Worm (Caenorhabditis elegans): ENCODE measurements around the gene rpt-4.

rpt-4 gene

ce11 chrII:24559-24998 lies 21.4 kb downstream of the rpt-4 start, which contains the start of gene enee-1 (continued):
- TF ChIP-seq nhr-77 (tag; optimal IDR thresholded peaks at IDR 0.05), result peak; percentile 34
- TF ChIP-seq fkh-2 (tag; optimal IDR thresholded peaks at IDR 0.05), result no peak
- peak; percentile 59 for TF ChIP-seq R02D3.7 (tag; optimal IDR thresholded peaks at IDR 0.05)
- TF ChIP-seq pqm-1 (tag; optimal IDR thresholded peaks at IDR 0.05), result peak; percentile 46
- no peak for TF ChIP-seq nhr-67 (tag; optimal IDR thresholded peaks at IDR 0.05)
- TF ChIP-seq zag-1 (tag; optimal IDR thresholded peaks at IDR 0.05), result no peak
- no peak for TF ChIP-seq elt-3 (tag; optimal IDR thresholded peaks at IDR 0.05)
- no peak for TF ChIP-seq nhr-12 (tag; optimal IDR thresholded peaks at IDR 0.05)
- TF ChIP-seq nhr-76 (tag; optimal IDR thresholded peaks at IDR 0.05), result no peak
- peak; percentile 0 for TF ChIP-seq hmg-11 (tag; optimal IDR thresholded peaks at IDR 0.05)
- TF ChIP-seq ZK546.5 (tag; optimal IDR thresholded peaks at IDR 0.05), result no peak
- TF ChIP-seq ceh-82 (tag; optimal IDR thresholded peaks at IDR 0.05), result no peak
- no peak for TF ChIP-seq unc-62 (GFP tag; optimal IDR thresholded peaks at IDR 0.05)
- peak; percentile 16 for TF ChIP-seq fkh-10 (GFP tag; optimal IDR thresholded peaks at IDR 0.05)
- peak; percentile 65 for TF ChIP-seq skn-1 (tag; optimal IDR thresholded peaks at IDR 0.05)
- peak; percentile 77 for TF ChIP-seq lsy-12 (tag; optimal IDR thresholded peaks at IDR 0.05)

ce11 chrII:23739-24138 lies 22.3 kb downstream of the rpt-4 start:
- TF ChIP-seq nhr-23 (tag; optimal IDR thresholded peaks at IDR 0.05) (no peak), ama-1 (optimal IDR thresholded peaks at IDR 0.05) (peak; percentile 14)

- TF ChIP-seq sea-2 (GFP tag; optimal IDR thresholded peaks at IDR 0.05) (no peak), fkh-2 (tag; optimal IDR thresholded peaks at IDR 0.05) (no peak), skn-1 (tag; optimal IDR thresholded peaks at IDR 0.05) (no peak), nhr-23 (tag; optimal IDR thresholded peaks at IDR 0.05) (peak; percentile 18), zag-1 (tag; optimal IDR thresholded peaks at IDR 0.05) (no peak), nhr-43 (tag; optimal IDR thresholded peaks at IDR 0.05; ENCODE audit: poor library complexity, severe bottlenecking) (peak; percentile 49), nhr-12 (tag; optimal IDR thresholded peaks at IDR 0.05) (no peak), nhr-25 (tag; optimal IDR thresholded peaks at IDR 0.05) (peak; percentile 39)
Measured at ce11 chrII:23025-23424, 23.0 kb downstream of the rpt-4 start, which contains the start of gene sqt-2. TSS of gene sqt-2 (plus strand) at chrII:23325.

- TF ChIP-seq ceh-28 (tag; optimal IDR thresholded peaks at IDR 0.05), result no peak
- no peak for TF ChIP-seq fkh-10 (GFP tag; optimal IDR thresholded peaks at IDR 0.05)
Measured at ce11 chrII:21953-22352, 24.1 kb downstream of the rpt-4 start.

- TF ChIP-seq elt-2 (tag; optimal IDR thresholded peaks at IDR 0.05), result no peak
- TF ChIP-seq snpc-4 (tag; optimal IDR thresholded peaks at IDR 0.05), result no peak
- TF ChIP-seq nhr-12 (tag; optimal IDR thresholded peaks at IDR 0.05), result no peak
- TF ChIP-seq elt-3 (tag; optimal IDR thresholded peaks at IDR 0.05), result no peak
- TF ChIP-seq hmg-11 (tag; optimal IDR thresholded peaks at IDR 0.05), result no peak
- TF ChIP-seq jun-1 (tag; optimal IDR thresholded peaks at IDR 0.05), result no peak
- TF ChIP-seq zag-1 (tag; optimal IDR thresholded peaks at IDR 0.05), result no peak
- TF ChIP-seq nhr-28 (tag; optimal IDR thresholded peaks at IDR 0.05), result no peak
- TF ChIP-seq ztf-4 (tag; optimal IDR thresholded peaks at IDR 0.05), result no peak
- no peak for TF ChIP-seq ceh-28 (tag; optimal IDR thresholded peaks at IDR 0.05)
- TF ChIP-seq mml-1 (tag; optimal IDR thresholded peaks at IDR 0.05), result no peak
- no peak for TF ChIP-seq nhr-23 (tag; optimal IDR thresholded peaks at IDR 0.05)
- TF ChIP-seq pqm-1 (tag; optimal IDR thresholded peaks at IDR 0.05), result no peak
- TF ChIP-seq nhr-11 (tag; optimal IDR thresholded peaks at IDR 0.05), result no peak
- no peak for TF ChIP-seq nhr-76 (tag; optimal IDR thresholded peaks at IDR 0.05)
- TF ChIP-seq skn-1 (tag; optimal IDR thresholded peaks at IDR 0.05), result no peak
- TF ChIP-seq R02D3.7 (tag; optimal IDR thresholded peaks at IDR 0.05), result no peak
- TF ChIP-seq fkh-2 (tag; optimal IDR thresholded peaks at IDR 0.05), result no peak
Measured at ce11 chrII:19238-19637, 26.8 kb downstream of the rpt-4 start, which contains the start of gene gmeb-1. TSS of gene gmeb-1 (plus strand) at chrII:19538.

- peak in 1 of 3 experiments; percentile 61 for TF ChIP-seq elt-3 (tag; optimal IDR thresholded peaks at IDR 0.05)
- TF ChIP-seq elt-2 (tag; optimal IDR thresholded peaks at IDR 0.05), result peak; percentile 66
- TF ChIP-seq lsy-12 (tag; optimal IDR thresholded peaks at IDR 0.05), result peak; percentile 26
- TF ChIP-seq unc-39 (tag; optimal IDR thresholded peaks at IDR 0.05), result no peak
- no peak for TF ChIP-seq ceh-9 (tag; optimal IDR thresholded peaks at IDR 0.05)
- no peak for TF ChIP-seq unc-62 (GFP tag; optimal IDR thresholded peaks at IDR 0.05)
- no peak for TF ChIP-seq aly-2 (tag; optimal IDR thresholded peaks at IDR 0.05)
- peak; percentile 95 for TF ChIP-seq nhr-25 (tag; optimal IDR thresholded peaks at IDR 0.05)
- TF ChIP-seq ceh-82 (tag; optimal IDR thresholded peaks at IDR 0.05), result no peak
- peak; percentile 42 for TF ChIP-seq tbx-2 (tag; optimal IDR thresholded peaks at IDR 0.05)
- TF ChIP-seq nfya-1 (tag; optimal IDR thresholded peaks at IDR 0.05; ENCODE audit: insufficient read depth), result peak; percentile 75
- no peak for TF ChIP-seq egl-27 (tag; optimal IDR thresholded peaks at IDR 0.05)
- no peak for TF ChIP-seq fkh-2 (tag; optimal IDR thresholded peaks at IDR 0.05)
- TF ChIP-seq elt-1 (tag; optimal IDR thresholded peaks at IDR 0.05), result no peak
- TF ChIP-seq nhr-67 (tag; optimal IDR thresholded peaks at IDR 0.05), result no peak
- TF ChIP-seq nhr-28 (tag; optimal IDR thresholded peaks at IDR 0.05), result no peak
- peak; percentile 46 for TF ChIP-seq ztf-4 (tag; optimal IDR thresholded peaks at IDR 0.05)
- TF ChIP-seq fkh-10 (GFP tag; optimal IDR thresholded peaks at IDR 0.05), result no peak
- TF ChIP-seq lin-15B (tag; optimal IDR thresholded peaks at IDR 0.05), result peak; percentile 58
- TF ChIP-seq skn-1 (tag; optimal IDR thresholded peaks at IDR 0.05), result no peak
- no peak for TF ChIP-seq nhr-12 (tag; optimal IDR thresholded peaks at IDR 0.05)
- TF ChIP-seq hmg-11 (tag; optimal IDR thresholded peaks at IDR 0.05), result peak; percentile 96
- TF ChIP-seq mdl-1 (tag; optimal IDR thresholded peaks at IDR 0.05), result peak; percentile 68
- TF ChIP-seq snpc-4 (tag; optimal IDR thresholded peaks at IDR 0.05), result peak; percentile 51
- no peak for TF ChIP-seq zag-1 (tag; optimal IDR thresholded peaks at IDR 0.05)
- no peak for TF ChIP-seq sea-2 (GFP tag; optimal IDR thresholded peaks at IDR 0.05)
- TF ChIP-seq ZK546.5 (tag; optimal IDR thresholded peaks at IDR 0.05), result no peak
- peak; percentile 72 for TF ChIP-seq jun-1 (tag; optimal IDR thresholded peaks at IDR 0.05)
- no peak for TF ChIP-seq daf-12 (tag; optimal IDR thresholded peaks at IDR 0.05)
Measured at ce11 chrII:18787-19186, 27.2 kb downstream of the rpt-4 start.
